Worm (Caenorhabditis elegans) whole organism, L3 larva: Measurements from ENCODE around the gene irld-32.
"Not testable (repeated sequence)": the region's sequence is repeated elsewhere in the genome, so short reads cannot be mapped to it uniquely, and the experiment has no call there.

Experiments
- R02D3.7 ChIP-seq: fragments of 150-350 bp; optimal IDR thresholded peaks from 2 replicates; lab custom pipeline; 2014; ENCODE audit warnings: missing biosample characterization, missing genetic modification characterization
- ZK546.5 ChIP-seq: sonication (generic microtip); optimal IDR thresholded peaks from 2 replicates; lab custom pipeline; 2017; ENCODE audit warnings: missing biosample characterization, missing genetic modification characterization
- aly-2 ChIP-seq: fragments of 150-350 bp; optimal IDR thresholded peaks from 2 replicates; lab custom pipeline; 2014; ENCODE audit warnings: missing biosample characterization, missing genetic modification characterization
- ceh-16 ChIP-seq: sonication (generic microtip); optimal IDR thresholded peaks from 2 replicates; lab custom pipeline; 2017; ENCODE audit warnings: missing biosample characterization, missing genetic modification characterization
- ceh-28 ChIP-seq: fragments of 150-350 bp; optimal IDR thresholded peaks from 2 replicates; lab custom pipeline; 2014; ENCODE audit warnings: missing biosample characterization, missing genetic modification reagents, missing genetic modification characterization
- ceh-82 ChIP-seq: fragments of 150-350 bp; optimal IDR thresholded peaks from 2 replicates; lab custom pipeline; 2014; ENCODE audit warnings: missing biosample characterization, missing genetic modification characterization
- ceh-9 ChIP-seq: sonication (generic microtip); optimal IDR thresholded peaks from 2 replicates; lab custom pipeline; 2018; ENCODE audit warnings: missing biosample characterization, missing genetic modification characterization
- egl-5 ChIP-seq: fragments of 150-350 bp; optimal IDR thresholded peaks from 2 replicates; lab custom pipeline; 2017; ENCODE audit warnings: missing biosample characterization, missing genetic modification reagents, missing genetic modification characterization, inconsistent platforms
- elt-2 ChIP-seq: sonication (generic microtip); optimal IDR thresholded peaks from 2 replicates; lab custom pipeline; 2016; ENCODE audit warnings: missing genetic modification reagents, mild to moderate bottlenecking, missing genetic modification characterization, missing compliant biosample characterization
- elt-3 ChIP-seq, 3 experiments: fragments of 150-350 bp in 1 of 3; sonication (generic microtip) in 2 of 3; optimal IDR thresholded peaks; 2 replicates in 2 of 3; 4 replicates in 1 of 3; lab custom pipeline; 2014 to 2017; ENCODE audit warnings: missing biosample characterization in 3 of 3, missing genetic modification characterization in 3 of 3
- eor-1 ChIP-seq, 2 experiments: fragments of 150-350 bp; optimal IDR thresholded peaks; 2 replicates each; lab custom pipeline; 2014 to 2018; ENCODE audit warnings: missing biosample characterization in 2 of 2, missing genetic modification characterization in 2 of 2
- fkh-2 ChIP-seq: fragments of 150-350 bp; optimal IDR thresholded peaks from 2 replicates; lab custom pipeline; 2014; ENCODE audit warnings: missing biosample characterization, missing genetic modification reagents, missing genetic modification characterization
- fos-1 ChIP-seq: fragments of 150-350 bp; optimal IDR thresholded peaks from 2 replicates; lab custom pipeline; 2014; ENCODE audit warnings: missing biosample characterization, missing genetic modification characterization
- hmg-11 ChIP-seq: sonication (generic microtip); optimal IDR thresholded peaks from 2 replicates; lab custom pipeline; 2016; ENCODE audit warnings: missing genetic modification characterization, missing compliant biosample characterization
- lin-15B ChIP-seq: fragments of 150-350 bp; optimal IDR thresholded peaks from 2 replicates; lab custom pipeline; 2014; ENCODE audit warnings: missing biosample characterization, missing genetic modification characterization
- lin-39 ChIP-seq: fragments of 150-350 bp; optimal IDR thresholded peaks from 2 replicates; lab custom pipeline; 2018; ENCODE audit warnings: missing biosample characterization, missing genetic modification reagents, missing genetic modification characterization
- lsy-12 ChIP-seq: sonication (generic microtip); optimal IDR thresholded peaks from 2 replicates; lab custom pipeline; 2016; ENCODE audit warnings: mild to moderate bottlenecking, missing genetic modification characterization, missing compliant biosample characterization
- mml-1 ChIP-seq: fragments of 150-350 bp; sonication (generic microtip); optimal IDR thresholded peaks from 3 replicates; lab custom pipeline; 2014; ENCODE audit warnings: missing biosample characterization, missing genetic modification characterization
- nfya-1 ChIP-seq: sonication (generic microtip); optimal IDR thresholded peaks from 2 replicates; lab custom pipeline; 2017; ENCODE audit warnings: missing genetic modification characterization, mild to moderate bottlenecking, missing compliant biosample characterization, antibody characterized with exemption, moderate library complexity; ENCODE audit not compliant: insufficient read depth
- nhr-11 ChIP-seq: fragments of 150-350 bp; optimal IDR thresholded peaks from 2 replicates; lab custom pipeline; 2014; ENCODE audit warnings: missing biosample characterization, missing genetic modification characterization
- nhr-23 ChIP-seq: fragments of 150-350 bp; optimal IDR thresholded peaks from 2 replicates; lab custom pipeline; 2014; ENCODE audit warnings: missing biosample characterization, missing genetic modification reagents, missing genetic modification characterization
- nhr-237 ChIP-seq: fragments of 150-350 bp; optimal IDR thresholded peaks from 2 replicates; lab custom pipeline; 2014; ENCODE audit warnings: missing biosample characterization, missing genetic modification characterization
- nhr-28 ChIP-seq: fragments of 150-350 bp; optimal IDR thresholded peaks from 2 replicates; lab custom pipeline; 2014; ENCODE audit warnings: missing biosample characterization, missing genetic modification characterization
- nhr-43 ChIP-seq: sonication (generic microtip); optimal IDR thresholded peaks from 2 replicates; lab custom pipeline; 2016; ENCODE audit warnings: mild to moderate bottlenecking, missing genetic modification characterization, missing compliant biosample characterization; ENCODE audit not compliant: poor library complexity, severe bottlenecking
- nhr-77 ChIP-seq: fragments of 150-350 bp; optimal IDR thresholded peaks from 2 replicates; lab custom pipeline; 2014; ENCODE audit warnings: missing biosample characterization, missing genetic modification characterization
- pha-4 ChIP-seq: fragments of 150-350 bp; optimal IDR thresholded peaks from 2 replicates; lab custom pipeline; 2014; ENCODE audit warnings: missing biosample characterization, missing genetic modification reagents, missing genetic modification characterization
- pqm-1 ChIP-seq: fragments of 150-350 bp; optimal IDR thresholded peaks from 2 replicates; lab custom pipeline; 2017; ENCODE audit warnings: missing biosample characterization, missing genetic modification characterization, inconsistent platforms
- sea-2 ChIP-seq: fragments of 150-350 bp; sonication (generic microtip); optimal IDR thresholded peaks from 4 replicates; lab custom pipeline; 2014; ENCODE audit warnings: missing biosample characterization, missing genetic modification reagents, missing genetic modification characterization
- skn-1 ChIP-seq: fragments of 150-350 bp; optimal IDR thresholded peaks from 2 replicates; lab custom pipeline; 2014; ENCODE audit warnings: missing biosample characterization, missing genetic modification characterization
- unc-39 ChIP-seq: sonication (generic microtip); optimal IDR thresholded peaks from 4 replicates; lab custom pipeline; 2017; ENCODE audit warnings: missing biosample characterization, missing genetic modification characterization
- zag-1 ChIP-seq: fragments of 150-350 bp; optimal IDR thresholded peaks from 2 replicates; lab custom pipeline; 2014; ENCODE audit warnings: missing biosample characterization, missing genetic modification characterization
- ztf-11 ChIP-seq: fragments of 150-350 bp; optimal IDR thresholded peaks from 2 replicates; lab custom pipeline; 2014; ENCODE audit warnings: missing biosample characterization, missing genetic modification characterization

irld-32 gene

DNA sequence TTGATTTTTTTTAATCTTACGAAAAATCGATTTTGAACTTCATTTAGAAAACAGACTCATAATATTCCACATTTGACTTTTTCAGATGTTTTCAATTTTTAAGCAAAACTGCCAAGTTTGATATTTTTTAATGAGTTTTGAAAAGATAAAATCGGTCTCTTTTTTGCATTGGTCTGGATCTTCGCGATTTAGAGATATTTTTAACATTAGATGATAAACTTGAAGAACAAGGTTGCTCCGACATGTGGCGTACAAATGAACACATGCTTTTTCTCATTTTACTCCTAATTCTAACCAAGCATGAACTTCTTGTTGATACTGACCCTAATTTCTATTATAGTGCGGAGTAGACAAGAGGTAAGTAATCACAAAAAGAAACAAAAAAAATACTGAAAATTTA, at the start of gene irld-32:
Gene irld-32 (plus strand): TSS at position 301 of the 400 bp plus-strand sequence.
- not testable (repeated sequence) for TF ChIP-seq egl-5, ZK546.5, nhr-237 (tag; lab: Kevin White, UChicago)

DNA sequence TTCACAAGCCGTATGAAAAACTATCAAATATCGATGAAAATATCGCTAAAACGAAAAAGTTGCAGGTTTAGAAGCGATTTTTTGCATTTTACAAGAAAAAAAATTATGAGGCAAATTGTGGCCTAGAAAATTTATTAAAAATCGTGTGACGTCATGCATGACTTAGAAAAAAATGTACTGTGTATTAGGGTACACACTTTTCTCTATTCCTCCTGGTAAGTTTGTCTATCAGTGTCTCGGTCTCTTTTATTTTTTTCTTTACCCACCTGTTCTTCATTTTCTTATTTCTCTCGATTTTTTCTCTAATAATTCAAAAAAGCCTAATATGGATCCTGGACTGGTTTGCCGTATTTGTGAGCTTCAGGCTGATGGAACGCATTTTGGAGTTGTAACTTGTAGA, 46.6 kb upstream of the irld-32 start, which contains the start of gene nhr-227:
Gene nhr-227 (plus strand): TSS at position 326 of the 400 bp plus-strand sequence.
- TF ChIP-seq nhr-23 (tag; lab: Kevin White, UChicago) = no peak
- TF ChIP-seq pha-4 (tag; lab: Kevin White, UChicago) = peak; percentile 15
- no peak for TF ChIP-seq zag-1 (tag; lab: Kevin White, UChicago)

DNA sequence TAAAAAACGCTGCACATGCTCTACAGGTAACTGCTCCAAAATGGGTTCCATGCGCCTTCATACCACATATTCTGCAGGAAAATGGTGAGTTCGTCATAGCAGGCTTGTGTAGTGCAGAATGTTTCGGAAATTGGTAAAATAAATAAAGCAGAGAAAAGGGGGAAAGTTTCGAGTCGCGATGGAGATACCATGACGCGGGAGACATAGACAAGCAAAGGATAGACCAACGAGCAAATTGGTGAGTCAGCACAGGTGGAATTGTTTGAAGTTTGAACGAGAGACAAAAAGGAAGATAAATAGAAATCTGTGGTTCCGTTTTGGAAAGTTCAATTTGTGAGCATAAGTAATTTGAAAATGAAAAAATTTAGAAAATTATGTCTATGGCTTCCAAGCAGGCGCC, 41.4 kb upstream of the irld-32 start, which contains the start of gene nhr-225:
Gene nhr-225 (minus strand): TSS at position 146 of the 400 bp plus-strand sequence.
- TF ChIP-seq pha-4 (tag; lab: Kevin White, UChicago) (peak; percentile 76), nhr-11 (tag; lab: Kevin White, UChicago) (no peak)

DNA sequence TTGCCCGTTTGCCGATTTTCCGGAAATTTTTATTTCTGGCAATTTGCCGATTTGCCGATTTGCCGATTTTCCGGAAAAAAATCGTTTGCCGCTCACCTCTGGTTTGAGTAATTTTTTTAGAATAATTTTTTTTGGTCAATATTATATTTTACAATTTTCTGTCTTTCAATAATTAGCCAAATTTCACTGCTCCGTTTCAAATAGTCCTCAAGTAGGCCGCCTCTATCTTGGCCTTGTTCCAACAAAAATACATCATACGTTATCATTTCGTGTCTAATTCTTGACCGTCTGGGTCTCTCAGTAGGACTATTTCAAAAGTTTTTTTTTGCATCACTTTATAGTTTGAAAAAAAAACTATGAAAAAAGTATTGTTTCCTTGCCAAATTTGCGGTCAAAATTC, 39.5 kb upstream of the irld-32 start, which contains the start of gene nhr-115:
Gene nhr-115 (plus strand): TSS at position 301 of the 400 bp plus-strand sequence.
- TF ChIP-seq elt-2 (tag; lab: Kevin White, UChicago) = peak; percentile 37
- TF ChIP-seq hmg-11 = no peak

DNA sequence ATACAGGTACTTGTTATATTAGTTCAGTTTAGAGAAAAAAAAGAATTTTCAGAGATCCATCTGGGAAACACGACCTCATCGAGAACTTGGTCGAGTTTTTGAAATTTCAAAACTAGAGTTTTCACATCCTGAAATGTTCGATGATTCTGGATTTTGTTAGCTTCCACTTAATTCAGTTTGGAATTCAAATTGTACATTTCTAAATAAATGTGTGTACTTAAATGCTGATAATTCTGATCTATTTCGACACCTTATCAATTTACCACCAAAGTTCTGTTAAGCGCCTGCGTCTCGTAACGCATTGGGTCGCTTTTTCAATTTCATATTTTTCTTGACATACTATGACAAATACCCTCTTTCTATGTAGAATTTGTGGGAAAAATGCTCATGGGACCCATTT, 37.1 kb upstream of the irld-32 start, which contains the start of gene nhr-226:
Gene nhr-226 (plus strand): TSS at position 301 of the 400 bp plus-strand sequence.
- TF ChIP-seq elt-2 (tag; lab: Kevin White, UChicago) (peak; percentile 44), pqm-1 (peak; percentile 31), elt-3 (tag; optimal IDR thresholded peaks at IDR 0.05; lab: Kevin White, UChicago) (no peak)

DNA sequence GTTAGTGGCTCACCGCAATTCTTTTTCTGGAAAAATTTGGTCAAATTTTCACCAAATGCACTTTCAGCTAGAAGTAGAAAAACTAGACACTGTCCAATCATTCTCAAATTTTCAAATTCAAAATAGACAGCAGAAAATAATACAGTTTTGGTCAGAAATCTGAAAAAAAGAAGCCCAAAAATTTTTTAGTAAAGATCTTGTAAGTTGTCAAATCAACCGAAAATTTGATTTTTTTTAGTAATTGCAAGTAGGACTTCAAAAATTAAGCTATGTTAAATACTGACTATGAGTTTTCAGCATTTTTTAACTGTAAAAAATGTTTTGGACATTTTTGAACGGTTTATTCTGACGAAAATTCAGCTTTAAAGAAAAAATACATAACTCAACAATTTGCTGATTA, 30.8 kb upstream of the irld-32 start, which contains the start of gene Y19D10B.8:
Gene Y19D10B.8 (minus strand): TSS at position 101 of the 400 bp plus-strand sequence.
- TF ChIP-seq lin-15B (tag; lab: Kevin White, UChicago) (no peak), fkh-2 (tag; lab: Kevin White, UChicago) (no peak), R02D3.7 (no peak)

DNA sequence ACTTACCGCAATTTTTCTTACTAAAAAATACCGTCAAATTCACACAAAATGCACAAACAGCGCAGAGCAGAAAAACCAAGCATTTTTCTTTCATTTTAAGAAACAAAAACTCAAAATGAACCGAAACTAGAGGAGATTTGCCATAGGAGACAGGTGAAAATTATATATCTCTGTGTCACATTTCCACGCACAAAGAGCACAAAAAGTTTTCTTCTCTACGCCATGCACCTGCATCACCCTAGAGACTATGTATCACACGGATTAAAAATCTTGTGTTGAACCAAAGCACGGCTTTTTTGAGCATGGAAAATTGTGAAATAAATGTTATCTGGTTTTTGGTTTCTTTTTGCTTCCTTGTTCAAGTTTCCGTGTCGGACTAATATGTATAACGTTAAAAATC, 27.9 kb upstream of the irld-32 start, which contains the start of gene irld-15:
Gene irld-15 (minus strand): TSS at position 101 of the 400 bp plus-strand sequence.
- TF ChIP-seq fos-1 (no peak), elt-3 (tag; optimal IDR thresholded peaks at IDR 0.05; lab: Kevin White, UChicago) (no peak), nfya-1 (tag; lab: Kevin White, UChicago) (no peak), fkh-2 (tag; lab: Kevin White, UChicago) (no peak), hmg-11 (no peak), nhr-11 (tag; lab: Kevin White, UChicago) (no peak), lin-39 (tag; lab: Kevin White, UChicago) (no peak), lsy-12 (tag; lab: Kevin White, UChicago) (no peak)

DNA sequence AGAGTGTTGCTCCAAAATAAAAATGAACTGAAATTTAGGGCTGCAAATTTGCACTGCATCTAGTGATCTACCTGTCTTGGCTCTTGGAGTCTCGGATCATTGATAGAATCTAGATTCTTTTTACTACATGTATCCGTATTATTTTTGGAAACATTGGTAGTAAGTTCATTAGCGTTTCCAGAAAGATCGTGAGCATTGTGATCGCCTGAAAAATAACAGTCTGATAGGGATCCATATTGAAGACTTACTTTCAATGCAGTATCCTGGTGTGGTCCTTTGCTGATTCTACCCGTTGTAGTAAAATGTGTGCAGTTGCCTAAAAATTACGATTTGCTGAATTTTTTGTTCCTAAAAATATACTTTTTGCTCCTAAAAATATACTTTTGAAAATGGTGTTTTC, 25.3 kb upstream of the irld-32 start:
- no peak for TF ChIP-seq nhr-43 (tag; lab: Kevin White, UChicago)
- TF ChIP-seq hmg-11 = no peak
- no peak for TF ChIP-seq ztf-11 (tag; lab: Kevin White, UChicago)
- TF ChIP-seq nhr-77 (tag; lab: Kevin White, UChicago) = no peak
- no peak for TF ChIP-seq ceh-9 (tag; lab: Kevin White, UChicago)
- no peak for TF ChIP-seq egl-5 (tag; lab: Kevin White, UChicago)
- no peak for TF ChIP-seq eor-1 (tag; optimal IDR thresholded peaks at IDR 0.05; lab: Kevin White, UChicago)
- no peak for TF ChIP-seq skn-1
- TF ChIP-seq nhr-28 (tag; lab: Kevin White, UChicago) = no peak
- no peak for TF ChIP-seq ceh-16
- TF ChIP-seq pha-4 (tag; lab: Kevin White, UChicago) = no peak
- no peak for TF ChIP-seq unc-39 (tag; lab: Kevin White, UChicago)
- no peak for TF ChIP-seq nhr-23 (tag; lab: Kevin White, UChicago)
- no peak for TF ChIP-seq aly-2 (tag; lab: Kevin White, UChicago)
- no peak for TF ChIP-seq ZK546.5 (tag; lab: Kevin White, UChicago)
- TF ChIP-seq ceh-82 = no peak
- no peak for TF ChIP-seq mml-1 (tag; lab: Kevin White, UChicago)
- TF ChIP-seq ceh-28 (tag; lab: Kevin White, UChicago) = no peak
- TF ChIP-seq sea-2 (GFP tag; lab: Kevin White, UChicago) = no peak
